Fruit fly (Drosophila melanogaster): Measurements from ENCODE around the gene CG31741.

The CG31741 gene

dm6 chr2L:18134615-18135014 is 50.6 kb downstream of the CG31741 start:
- no peak for TF ChIP-seq CG8478 (optimal IDR thresholded peaks at IDR 0.05)
- TF ChIP-seq CTCF (optimal IDR thresholded peaks at IDR 0.05): no peak
